Fruit fly (Drosophila melanogaster) whole organism: ENCODE measurements around the gene ais.

ENCODE experiments used
- pan ChIP-seq: fragments of >200 bp; optimal IDR thresholded peaks from 2 replicates; lab custom pipeline; 2017
- psq ChIP-seq: fragments of >200 bp; optimal IDR thresholded peaks from 2 replicates; lab custom pipeline; 2017
- usp ChIP-seq: fragments of >200 bp; optimal IDR thresholded peaks from 2 replicates; lab custom pipeline; 2017; ENCODE audit warnings: missing biosample characterization, missing genetic modification characterization, mixed read lengths

DNA sequence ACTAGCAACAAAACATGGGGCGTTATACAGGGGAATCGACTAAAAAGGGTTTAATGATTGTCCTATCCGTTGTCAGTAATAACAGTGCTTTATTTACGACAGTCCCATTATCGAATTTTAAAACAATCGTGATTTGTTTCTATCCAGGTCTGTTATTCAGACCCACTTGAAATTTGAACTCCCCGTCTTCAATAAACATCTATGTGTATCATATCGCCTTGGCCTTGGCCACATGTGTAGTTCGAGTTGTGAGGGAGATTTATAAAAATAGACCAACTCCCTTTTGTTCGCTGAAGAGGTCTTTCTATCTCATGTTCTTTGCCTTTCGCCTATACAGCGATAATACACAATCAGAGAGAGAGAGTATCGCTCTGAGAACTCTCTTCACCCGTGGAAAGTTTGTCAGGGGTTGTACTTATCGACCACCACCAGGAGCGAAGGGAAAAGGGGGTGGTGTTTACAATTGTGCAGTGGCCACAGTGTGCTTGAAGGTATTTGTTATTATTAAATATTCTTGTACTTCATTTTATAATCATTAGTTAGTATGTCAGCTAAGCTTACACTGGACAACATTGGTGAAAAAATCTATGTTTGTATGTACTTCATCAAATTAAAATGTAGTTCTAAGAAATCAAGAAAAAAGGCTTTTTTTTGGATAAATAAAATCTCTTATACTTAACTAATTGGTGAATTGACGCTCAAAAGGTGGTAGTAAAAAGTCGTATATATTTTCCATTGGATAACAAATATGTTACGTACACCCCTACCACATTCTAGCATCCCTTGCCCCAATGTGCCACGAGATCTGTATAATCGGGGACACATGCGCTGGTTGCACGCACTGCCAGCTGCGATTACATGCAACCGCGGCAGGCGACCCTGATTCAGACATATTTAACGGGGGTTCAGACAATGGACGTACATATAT lies 47.1 kb downstream of the ais start:
- TF ChIP-seq psq, result no peak
- TF ChIP-seq usp (GFP tag; lab: Kevin White, UChicago), result no peak
- no peak for TF ChIP-seq pan (lab: Kevin White, UChicago)
